1 fruit fly cellular context compared by ENCODE assay signal in genomic region chr3L:8191042-8191613, dm6.
TF ChIP-seq lines count a peak whose summit lies in the region.

Gene MED24 (plus strand): TSS chr3L:8191270.

TF ChIP-seq in whole organism, embryonic, 481 proteins besides CTCF, POLR2A, EP300 and RAD21 (continued from another document):
- TF ChIP-seq phol (tag; optimal IDR thresholded peaks at IDR 0.05; lab: Kevin White, UChicago) (peak; percentile 27), CG17568 (GFP tag; optimal IDR thresholded peaks at IDR 0.05; lab: Kevin White, UChicago) (no peak), CG8290 (GFP tag; optimal IDR thresholded peaks at IDR 0.05; lab: Kevin White, UChicago) (no peak), CG8290 (tag; optimal IDR thresholded peaks at IDR 0.05; lab: Kevin White, UChicago) (no peak), CG7745 (tag; optimal IDR thresholded peaks at IDR 0.05; lab: Kevin White, UChicago) (no peak), CG15514 (GFP tag; optimal IDR thresholded peaks at IDR 0.05; lab: Kevin White, UChicago) (peak; percentile 54), MBD-R2 (GFP tag; IDR thresholded peaks at IDR 0.05; lab: Robert Waterston, UW) (peak; percentile 70), HLH54F (GFP tag; optimal IDR thresholded peaks at IDR 0.05; lab: Kevin White, UChicago) (no peak), kni (GFP tag; optimal IDR thresholded peaks at IDR 0.05; lab: Kevin White, UChicago) (no peak), CG2120 (GFP tag; optimal IDR thresholded peaks at IDR 0.05; lab: Kevin White, UChicago) (peak; percentile 36), CG12659 (GFP tag; optimal IDR thresholded peaks at IDR 0.05; lab: Kevin White, UChicago) (peak; percentile 46), vfl (GFP tag; optimal IDR thresholded peaks at IDR 0.05; lab: Kevin White, UChicago) (no peak), CG3847 (GFP tag; IDR thresholded peaks at IDR 0.05; lab: Robert Waterston, UW) (no peak), grau (tag; optimal IDR thresholded peaks at IDR 0.05; lab: Kevin White, UChicago) (peak; percentile 9), YL-1 (GFP tag; optimal IDR thresholded peaks at IDR 0.05; lab: Kevin White, UChicago) (peak; percentile 22), Dp (GFP tag; optimal IDR thresholded peaks at IDR 0.05; lab: Kevin White, UChicago) (peak; percentile 75), CG2116 (GFP tag; optimal IDR thresholded peaks at IDR 0.05; lab: Kevin White, UChicago) (peak; percentile 55), CG4617 (GFP tag; optimal IDR thresholded peaks at IDR 0.05; lab: Kevin White, UChicago; ENCODE audit: borderline replicate concordance) (peak; percentile 82), CG8765 (GFP tag; IDR thresholded peaks at IDR 0.05; lab: Robert Waterston, UW) (no peak), Bgb (GFP tag; IDR thresholded peaks at IDR 0.05; lab: Robert Waterston, UW; ENCODE audit: partially characterized antibody) (peak; percentile 12; the same call in 1 of the 2 replicates), CG17359 (tag; optimal IDR thresholded peaks at IDR 0.05; lab: Kevin White, UChicago) (no peak)
TF ChIP-seq in whole organism, embryonic: peak in this region for 27.
